Fruit fly (Drosophila melanogaster) whole organism, embryonic: ENCODE measurements around the gene Mst57Db.
A peak's percentile ranks its signal among the peaks of the same experiment; 100 is the strongest.

Experiments used
- Adf1 ChIP-seq: fragments of 200-800 bp; sonication (Bioruptor generic); IDR thresholded peaks from 2 replicates; pipeline ENCODE4 v1.3.6; 2022; ENCODE audit warnings: missing biosample characterization, missing genetic modification characterization
- Atf6 ChIP-seq: fragments of 200-800 bp; sonication (Bioruptor generic); IDR thresholded peaks from 2 replicates; pipeline ENCODE4 v1.3.6; 2022; ENCODE audit warnings: missing biosample characterization, missing genetic modification characterization
- CG10366 ChIP-seq: fragments of 200-800 bp; sonication (Bioruptor generic); IDR thresholded peaks from 2 replicates; pipeline ENCODE4 v1.3.6; 2022; ENCODE audit warnings: missing biosample characterization, missing genetic modification characterization
- CG10431 ChIP-seq: fragments of 200-800 bp; sonication (Bioruptor generic); optimal IDR thresholded peaks from 3 replicates; lab custom pipeline; 2018; ENCODE audit warnings: missing biosample characterization, mild to moderate bottlenecking, missing genetic modification characterization
- CG11695 ChIP-seq: fragments of 200-800 bp; sonication (Bioruptor generic); IDR thresholded peaks from 3 replicates; pipeline ENCODE4 v1.3.6; 2022; ENCODE audit warnings: missing biosample characterization, missing genetic modification characterization
- CG11696 ChIP-seq: fragments of 200-800 bp; sonication (Bioruptor generic); IDR thresholded peaks from 2 replicates; pipeline ENCODE4 v1.3.6; 2022; ENCODE audit warnings: missing biosample characterization, missing genetic modification characterization
- CG13894 ChIP-seq: fragments of 200-800 bp; sonication (Bioruptor generic); optimal IDR thresholded peaks from 3 replicates; lab custom pipeline; 2018; ENCODE audit warnings: missing biosample characterization, mild to moderate bottlenecking, missing genetic modification characterization, moderate library complexity
- CG15696 ChIP-seq: fragments of 200-800 bp; sonication (Bioruptor generic); optimal IDR thresholded peaks from 2 replicates; lab custom pipeline; 2019; ENCODE audit warnings: missing biosample characterization, mild to moderate bottlenecking, missing genetic modification characterization, moderate library complexity
- CG16813 ChIP-seq: fragments of 200-800 bp; sonication (Bioruptor generic); IDR thresholded peaks from 3 replicates; pipeline ENCODE4 v1.3.6; 2022; ENCODE audit warnings: missing biosample characterization, missing genetic modification characterization; ENCODE audit not compliant: partially characterized antibody
- CG17568 ChIP-seq: fragments of 200-800 bp; sonication (Bioruptor generic); optimal IDR thresholded peaks from 2 replicates; lab custom pipeline; 2018; ENCODE audit warnings: missing biosample characterization, mild to moderate bottlenecking, missing genetic modification characterization, moderate library complexity
- CG1792 ChIP-seq: fragments of 200-800 bp; sonication (Bioruptor generic); optimal IDR thresholded peaks from 2 replicates; lab custom pipeline; 2016; ENCODE audit warnings: missing biosample characterization, missing genetic modification characterization
- CG31365 ChIP-seq: fragments of 200-800 bp; sonication (Bioruptor generic); optimal IDR thresholded peaks from 2 replicates; lab custom pipeline; 2018; ENCODE audit warnings: missing biosample characterization, mild to moderate bottlenecking, missing genetic modification characterization
- CG3407 ChIP-seq: fragments of 200-800 bp; sonication (Bioruptor generic); optimal IDR thresholded peaks from 2 replicates; lab custom pipeline; 2018; ENCODE audit warnings: missing biosample characterization, mild to moderate bottlenecking, missing genetic modification characterization
- CG3726 ChIP-seq: fragments of 200-800 bp; sonication (Bioruptor generic); IDR thresholded peaks from 3 replicates; pipeline ENCODE4, ENCODE4 v1.3.6; 2022; ENCODE audit warnings: missing biosample characterization, missing genetic modification characterization
- CG4424 ChIP-seq: fragments of 200-800 bp; sonication (Bioruptor generic); optimal IDR thresholded peaks from 3 replicates; lab custom pipeline; 2016; ENCODE audit warnings: missing biosample characterization, missing genetic modification characterization
- CG4854 ChIP-seq: fragments of 200-800 bp; sonication (Bioruptor generic); optimal IDR thresholded peaks from 2 replicates; lab custom pipeline; 2016; ENCODE audit warnings: missing biosample characterization, missing genetic modification characterization, inconsistent platforms
- CG7745 ChIP-seq: fragments of 200-800 bp; sonication (Bioruptor generic); optimal IDR thresholded peaks from 2 replicates; lab custom pipeline; 2018; ENCODE audit warnings: missing biosample characterization, mild to moderate bottlenecking, missing genetic modification characterization, moderate library complexity
- CG7963 ChIP-seq: fragments of 200-800 bp; sonication (Bioruptor generic); IDR thresholded peaks from 3 replicates; pipeline ENCODE4 v1.3.6; 2022; ENCODE audit warnings: missing biosample characterization, missing genetic modification characterization; ENCODE audit not compliant: partially characterized antibody
- CG8388 ChIP-seq: fragments of 200-800 bp; sonication (Bioruptor generic); optimal IDR thresholded peaks from 2 replicates; lab custom pipeline; 2019; ENCODE audit warnings: missing biosample characterization, mild to moderate bottlenecking, missing genetic modification characterization, moderate library complexity
- CG8765 ChIP-seq: fragments of 200-800 bp; sonication (Bioruptor generic); IDR thresholded peaks from 2 replicates; pipeline ENCODE4 v1.3.6; 2022; ENCODE audit warnings: missing biosample characterization, missing genetic modification characterization
- CG9437 ChIP-seq: fragments of 200-800 bp; sonication (Bioruptor generic); optimal IDR thresholded peaks from 2 replicates; lab custom pipeline; 2018; ENCODE audit warnings: missing biosample characterization, mild to moderate bottlenecking, missing genetic modification characterization
- CG9727 ChIP-seq: fragments of 200-800 bp; sonication (Bioruptor generic); optimal IDR thresholded peaks from 3 replicates; lab custom pipeline; 2017; ENCODE audit warnings: missing biosample characterization, mild to moderate bottlenecking, missing genetic modification characterization
- CTCF ChIP-seq: fragments of 200-800 bp; sonication (Bioruptor generic); optimal IDR thresholded peaks from 2 replicates; lab custom pipeline; 2017; ENCODE audit warnings: missing biosample characterization, mild to moderate bottlenecking, missing genetic modification characterization, moderate library complexity
- Dip3 ChIP-seq: fragments of 200-800 bp; sonication (Bioruptor generic); optimal IDR thresholded peaks from 3 replicates; lab custom pipeline; 2016; ENCODE audit warnings: missing biosample characterization, missing genetic modification characterization
- Fer1 ChIP-seq: fragments of 200-800 bp; sonication (Bioruptor generic); optimal IDR thresholded peaks from 2 replicates; lab custom pipeline; 2017; ENCODE audit warnings: missing biosample characterization, mild to moderate bottlenecking, missing genetic modification characterization
- Fer2 ChIP-seq: fragments of 200-800 bp; sonication (Bioruptor generic); optimal IDR thresholded peaks from 2 replicates; lab custom pipeline; 2018; ENCODE audit warnings: missing biosample characterization, mild to moderate bottlenecking, missing genetic modification characterization, moderate library complexity
- HHEX ChIP-seq: fragments of 200-800 bp; sonication (Bioruptor generic); optimal IDR thresholded peaks from 3 replicates; lab custom pipeline; 2017; ENCODE audit warnings: missing biosample characterization, mild to moderate bottlenecking, missing genetic modification characterization, missing genetic modification reagents
- Hmr ChIP-seq: fragments of 200-800 bp; sonication (Bioruptor generic); optimal IDR thresholded peaks from 3 replicates; lab custom pipeline; 2017; ENCODE audit warnings: mild to moderate bottlenecking, missing biosample characterization, missing genetic modification reagents, missing genetic modification characterization
- MESR4 ChIP-seq: fragments of 200-800 bp; sonication (Bioruptor generic); optimal IDR thresholded peaks from 2 replicates; lab custom pipeline; 2018; ENCODE audit warnings: missing biosample characterization, mild to moderate bottlenecking, missing genetic modification characterization, moderate library complexity
- Mad ChIP-seq: fragments of 200-800 bp; sonication (Bioruptor generic); optimal IDR thresholded peaks from 2 replicates; lab custom pipeline; 2016; ENCODE audit warnings: missing biosample characterization, missing genetic modification characterization
- Meics ChIP-seq: fragments of 200-800 bp; sonication (Bioruptor generic); optimal IDR thresholded peaks from 2 replicates; lab custom pipeline; 2017; ENCODE audit warnings: missing biosample characterization, mild to moderate bottlenecking, missing genetic modification characterization
- Sin3A ChIP-seq: fragments of >200 bp; optimal IDR thresholded peaks from 2 replicates; lab custom pipeline; 2018
- TFAM ChIP-seq: fragments of 200-800 bp; sonication (Bioruptor generic); optimal IDR thresholded peaks from 2 replicates; lab custom pipeline; 2017; ENCODE audit warnings: missing biosample characterization, missing genetic modification characterization, inconsistent platforms
- Usf ChIP-seq: fragments of 200-800 bp; sonication (Bioruptor generic); optimal IDR thresholded peaks from 2 replicates; lab custom pipeline; 2017; ENCODE audit warnings: missing genotype, missing biosample characterization, missing genetic modification characterization
- ab ChIP-seq: fragments of 200-800 bp; sonication (Bioruptor generic); optimal IDR thresholded peaks from 2 replicates; lab custom pipeline; 2016; ENCODE audit warnings: missing biosample characterization, missing genetic modification characterization
- bcd ChIP-seq: fragments of 200-800 bp; sonication (Bioruptor generic); optimal IDR thresholded peaks from 2 replicates; lab custom pipeline; 2017; ENCODE audit warnings: missing biosample characterization, mild to moderate bottlenecking, missing genetic modification characterization
- bowl ChIP-seq: fragments of 200-800 bp; sonication (Bioruptor generic); IDR thresholded peaks from 2 replicates; pipeline ENCODE4 v1.3.6; 2022; ENCODE audit warnings: missing biosample characterization, missing genetic modification characterization
- cato ChIP-seq: fragments of 200-800 bp; sonication (Bioruptor generic); optimal IDR thresholded peaks from 2 replicates; lab custom pipeline; 2016; ENCODE audit warnings: missing biosample characterization, missing genetic modification characterization, borderline replicate concordance
- chif ChIP-seq, 2 experiments: fragments of 200-800 bp; sonication (Bioruptor generic); optimal IDR thresholded peaks; 3 replicates each; lab custom pipeline; 2016; ENCODE audit warnings: missing biosample characterization in 2 of 2, missing genetic modification characterization in 2 of 2
- corto ChIP-seq: fragments of 200-800 bp; sonication (Bioruptor generic); optimal IDR thresholded peaks from 2 replicates; lab custom pipeline; 2016; ENCODE audit warnings: missing biosample characterization, mild to moderate bottlenecking, missing genetic modification characterization, moderate library complexity
- dimm ChIP-seq: fragments of 200-800 bp; sonication (Bioruptor generic); IDR thresholded peaks from 2 replicates; pipeline ENCODE4 v1.3.6; 2022; ENCODE audit warnings: missing biosample characterization, missing genetic modification characterization
- dpn ChIP-seq, 2 experiments: fragments of 200-800 bp; sonication (Bioruptor generic); optimal IDR thresholded peaks; 3 replicates each; lab custom pipeline; 2016; ENCODE audit warnings: missing biosample characterization in 2 of 2, missing genetic modification characterization in 2 of 2
- gro ChIP-seq: fragments of 200-800 bp; sonication (Bioruptor generic); optimal IDR thresholded peaks from 2 replicates; lab custom pipeline; 2016; ENCODE audit warnings: missing biosample characterization, missing genetic modification characterization
- gsb ChIP-seq: fragments of 200-800 bp; sonication (Bioruptor generic); IDR thresholded peaks from 2 replicates; pipeline ENCODE4 v1.3.6; 2022; ENCODE audit warnings: missing biosample characterization, missing genetic modification characterization
- nau ChIP-seq: fragments of 200-800 bp; sonication (Bioruptor generic); optimal IDR thresholded peaks from 3 replicates; lab custom pipeline; 2017; ENCODE audit warnings: missing biosample characterization, mild to moderate bottlenecking, missing genetic modification characterization, missing genetic modification reagents
- oc ChIP-seq: fragments of 200-800 bp; sonication (Bioruptor generic); optimal IDR thresholded peaks from 2 replicates; lab custom pipeline; 2018; ENCODE audit warnings: missing biosample characterization, mild to moderate bottlenecking, missing genetic modification characterization, moderate library complexity
- pho ChIP-seq: fragments of 200-800 bp; sonication (Bioruptor generic); optimal IDR thresholded peaks from 2 replicates; lab custom pipeline; 2016; ENCODE audit warnings: missing biosample characterization, missing genetic modification characterization
- pita ChIP-seq: fragments of 200-800 bp; sonication (Bioruptor generic); optimal IDR thresholded peaks from 2 replicates; lab custom pipeline; 2017; ENCODE audit warnings: missing biosample characterization, mild to moderate bottlenecking, missing genetic modification characterization
- schlank ChIP-seq: fragments of 200-800 bp; sonication (Bioruptor generic); optimal IDR thresholded peaks from 2 replicates; lab custom pipeline; 2018; ENCODE audit warnings: missing biosample characterization, mild to moderate bottlenecking, missing genetic modification characterization
- so ChIP-seq: fragments of 200-800 bp; sonication (Bioruptor generic); IDR thresholded peaks from 3 replicates; pipeline ENCODE4 v1.3.6; 2022; ENCODE audit warnings: missing biosample characterization, missing genetic modification characterization
- tup ChIP-seq: fragments of 200-800 bp; sonication (Bioruptor generic); optimal IDR thresholded peaks from 2 replicates; lab custom pipeline; 2016; ENCODE audit warnings: missing biosample characterization, mild to moderate bottlenecking, missing genetic modification characterization, moderate library complexity
- twi ChIP-seq: fragments of 200-800 bp; optimal IDR thresholded peaks from 2 replicates; lab custom pipeline; 2019; ENCODE audit warnings: missing biosample characterization, mild to moderate bottlenecking, missing genetic modification characterization, moderate library complexity
- usp ChIP-seq: fragments of >200 bp; optimal IDR thresholded peaks from 2 replicates; lab custom pipeline; 2017; ENCODE audit warnings: missing biosample characterization, missing genetic modification characterization

Gene Mst57Db

DNA sequence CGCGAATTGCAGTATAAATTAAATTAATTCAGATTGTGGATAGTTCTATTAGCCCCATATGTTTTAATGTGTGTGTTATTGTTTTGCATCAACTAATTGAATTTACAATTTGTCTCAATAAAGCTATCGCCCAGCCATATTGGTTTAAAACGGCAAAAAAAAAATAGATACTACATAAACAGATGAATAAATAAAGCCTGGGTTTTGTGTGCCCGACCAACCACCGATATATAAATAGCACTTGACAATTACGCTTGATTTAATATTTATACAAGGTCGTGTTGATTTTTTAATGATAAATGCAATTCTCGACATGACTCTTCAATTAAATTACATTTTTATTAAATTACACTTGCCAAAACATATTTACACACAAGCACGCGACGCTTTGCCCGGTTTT, 39.7 kb upstream of the Mst57Db start (continued):
- no peak for TF ChIP-seq CG16813 (GFP tag; lab: Robert Waterston, UW)
- peak; percentile 60; the same call in 1 of the 2 replicates for TF ChIP-seq Atf6 (GFP tag; lab: Robert Waterston, UW)
- TF ChIP-seq CG4854 (GFP tag; lab: Kevin White, UChicago), result no peak
- no peak for TF ChIP-seq CG13894
- TF ChIP-seq CG11695 (GFP tag; lab: Robert Waterston, UW), result no peak
- TF ChIP-seq CG10431 (GFP tag; lab: Kevin White, UChicago), result no peak
- peak; percentile 75 for TF ChIP-seq Hmr (GFP tag; lab: Kevin White, UChicago)
- TF ChIP-seq CG10366, result no peak
- no peak for TF ChIP-seq bcd (GFP tag; lab: Kevin White, UChicago)
- no peak for TF ChIP-seq CG11696
- no peak for TF ChIP-seq CG15696 (tag; lab: Kevin White, UChicago)
- no peak for TF ChIP-seq CG1792 (GFP tag; lab: Kevin White, UChicago)
- no peak for TF ChIP-seq CG3407 (GFP tag; lab: Kevin White, UChicago)
- TF ChIP-seq Mad (GFP tag; lab: Kevin White, UChicago), result no peak
- TF ChIP-seq CG7745, result no peak
- no peak for TF ChIP-seq oc
- no peak for TF ChIP-seq CG7963 (GFP tag; lab: Robert Waterston, UW)
- no peak for TF ChIP-seq TFAM
- peak; percentile 2 for TF ChIP-seq pho
- no peak for TF ChIP-seq Fer1 (GFP tag; lab: Kevin White, UChicago)
- TF ChIP-seq dpn (GFP tag; optimal IDR thresholded peaks at IDR 0.05; lab: Kevin White, UChicago), result no peak
- TF ChIP-seq CG8765 (GFP tag; lab: Robert Waterston, UW), result no peak
- no peak for TF ChIP-seq Usf
- TF ChIP-seq usp (GFP tag; lab: Kevin White, UChicago), result no peak
- TF ChIP-seq CG8388, result no peak
- no peak for TF ChIP-seq CG3726 (GFP tag; lab: Robert Waterston, UW)
- TF ChIP-seq gro (GFP tag; lab: Kevin White, UChicago), result no peak
- no peak for TF ChIP-seq CG17568 (GFP tag; lab: Kevin White, UChicago)
- TF ChIP-seq CG31365 (tag; lab: Kevin White, UChicago), result no peak
- TF ChIP-seq CTCF (GFP tag; lab: Kevin White, UChicago), result no peak
- no peak for TF ChIP-seq twi
- TF ChIP-seq HHEX (GFP tag; lab: Kevin White, UChicago), result no peak
- TF ChIP-seq Sin3A, result no peak
- no peak for TF ChIP-seq CG4424 (GFP tag; lab: Kevin White, UChicago)
- TF ChIP-seq Meics (GFP tag; lab: Kevin White, UChicago), result peak; percentile 51
- no peak for TF ChIP-seq dimm (GFP tag; lab: Robert Waterston, UW)
- TF ChIP-seq CG9727 (GFP tag; lab: Kevin White, UChicago), result no peak
- TF ChIP-seq Adf1, result no peak
- TF ChIP-seq schlank (tag; lab: Kevin White, UChicago), result peak; percentile 16
- no peak for TF ChIP-seq corto (GFP tag; lab: Kevin White, UChicago)
- no peak for TF ChIP-seq ab (GFP tag; lab: Kevin White, UChicago)
- no peak for TF ChIP-seq cato (GFP tag; lab: Kevin White, UChicago)
- no peak for TF ChIP-seq tup (GFP tag; lab: Kevin White, UChicago)
- TF ChIP-seq gsb, result no peak
- TF ChIP-seq bowl (GFP tag; lab: Robert Waterston, UW), result no peak
- no peak for TF ChIP-seq so (GFP tag; lab: Robert Waterston, UW)
- no peak for TF ChIP-seq pita
- TF ChIP-seq nau (GFP tag; lab: Kevin White, UChicago), result no peak
- no peak for TF ChIP-seq Dip3 (GFP tag; lab: Kevin White, UChicago)
- TF ChIP-seq chif (GFP tag; optimal IDR thresholded peaks at IDR 0.05; lab: Kevin White, UChicago), result no peak
- TF ChIP-seq CG9437 (GFP tag; lab: Kevin White, UChicago), result no peak
- TF ChIP-seq Fer2 (tag; lab: Kevin White, UChicago), result peak; percentile 23
- TF ChIP-seq MESR4 (GFP tag; lab: Kevin White, UChicago), result no peak
